Worm (Caenorhabditis elegans) whole organism, young adult: ENCODE measurements around the gene math-34.
"Not testable (repeated sequence)": the region's sequence is repeated elsewhere in the genome, so short reads cannot be mapped to it uniquely, and the experiment has no call there.

Source experiments
- D2030.7 ChIP-seq: fragments of 200-800 bp; sonication (Bioruptor generic); IDR thresholded peaks from 2 replicates; pipeline ENCODE4 v1.3.6; 2022; ENCODE audit warnings: missing genetic modification reagents, missing genetic modification characterization, missing compliant biosample characterization
- lsl-1 ChIP-seq: fragments of 200-800 bp; sonication (Bioruptor generic); optimal IDR thresholded peaks from 2 replicates; lab custom pipeline; 2018; ENCODE audit warnings: mild to moderate bottlenecking, missing genetic modification characterization, moderate library complexity, missing compliant biosample characterization
- mcd-1 ChIP-seq: fragments of 200-800 bp; sonication (Bioruptor generic); IDR thresholded peaks from 2 replicates; pipeline ENCODE4 v1.3.6; 2022; ENCODE audit warnings: missing genetic modification reagents, missing genetic modification characterization, missing compliant biosample characterization
- unc-62 ChIP-seq: fragments of 150-350 bp; optimal IDR thresholded peaks from 2 replicates; lab custom pipeline; 2014; ENCODE audit warnings: missing biosample characterization, missing genetic modification reagents, missing genetic modification characterization

ce11 chrII:996112-996511 is 32.7 kb upstream of the math-34 start, which contains the start of gene F45D11.11:
- TF ChIP-seq mcd-1; lsl-1 (GFP tag; lab: Kevin White, UChicago); unc-62 (GFP tag; lab: Kevin White, UChicago); D2030.7: not testable (repeated sequence)
